Worm (Caenorhabditis elegans) whole organism, early embryonic: ENCODE results near the gene chmp-7.

ENCODE experiments used
- B0310.2 ChIP-seq: sonication (generic microtip); optimal IDR thresholded peaks from 2 replicates; lab custom pipeline; 2016; ENCODE audit warnings: mild to moderate bottlenecking, missing genetic modification characterization, missing compliant biosample characterization
- aly-1 ChIP-seq: sonication (generic microtip); optimal IDR thresholded peaks from 2 replicates; lab custom pipeline; 2016; ENCODE audit warnings: missing genetic modification characterization, missing compliant biosample characterization
- ama-1 ChIP-seq: fragments of 150-350 bp; optimal IDR thresholded peaks from 2 replicates; lab custom pipeline; 2014
- ceh-13 ChIP-seq: fragments of 200-800 bp; sonication (Bioruptor generic); optimal IDR thresholded peaks from 2 replicates; lab custom pipeline; 2018; ENCODE audit warnings: mild to moderate bottlenecking, missing genetic modification characterization, missing compliant biosample characterization
- ceh-36 ChIP-seq: sonication (generic microtip); optimal IDR thresholded peaks from 2 replicates; lab custom pipeline; 2016; ENCODE audit warnings: missing genetic modification characterization, inconsistent platforms, missing compliant biosample characterization
- ets-7 ChIP-seq: sonication (generic microtip); optimal IDR thresholded peaks from 2 replicates; lab custom pipeline; 2016; ENCODE audit warnings: missing genotype, missing genetic modification characterization, missing compliant biosample characterization
- flt-1 ChIP-seq: fragments of 200-800 bp; sonication (Bioruptor generic); IDR thresholded peaks from 2 replicates; pipeline ENCODE4 v1.3.6; 2022; ENCODE audit warnings: missing genetic modification characterization, missing compliant biosample characterization
- hmbx-1 ChIP-seq: sonication (generic microtip); optimal IDR thresholded peaks from 2 replicates; lab custom pipeline; 2016; ENCODE audit warnings: mild to moderate bottlenecking, missing genetic modification characterization, missing compliant biosample characterization
- hnd-1 ChIP-seq: sonication (generic microtip); optimal IDR thresholded peaks from 2 replicates; lab custom pipeline; 2016; ENCODE audit warnings: missing genetic modification characterization, missing compliant biosample characterization
- scrt-1 ChIP-seq: fragments of 200-800 bp; sonication (Bioruptor generic); IDR thresholded peaks from 2 replicates; pipeline ENCODE4 v1.3.6; 2022; ENCODE audit warnings: missing genetic modification characterization, missing compliant biosample characterization
- sea-1 ChIP-seq: fragments of 200-800 bp; sonication (Bioruptor generic); conservative IDR thresholded peaks from 2 replicates; pipeline ENCODE4 v1.3.6; 2022; ENCODE audit warnings: missing genetic modification characterization, missing compliant biosample characterization
- tbx-37 ChIP-seq: fragments of 200-800 bp; sonication (Bioruptor generic); conservative IDR thresholded peaks from 2 replicates; pipeline ENCODE4 v1.3.6; 2022; ENCODE audit warnings: missing genetic modification reagents, missing genetic modification characterization, missing compliant biosample characterization
- tra-4 ChIP-seq: sonication (generic microtip); optimal IDR thresholded peaks from 2 replicates; lab custom pipeline; 2017; ENCODE audit warnings: missing genetic modification characterization, missing compliant biosample characterization

DNA sequence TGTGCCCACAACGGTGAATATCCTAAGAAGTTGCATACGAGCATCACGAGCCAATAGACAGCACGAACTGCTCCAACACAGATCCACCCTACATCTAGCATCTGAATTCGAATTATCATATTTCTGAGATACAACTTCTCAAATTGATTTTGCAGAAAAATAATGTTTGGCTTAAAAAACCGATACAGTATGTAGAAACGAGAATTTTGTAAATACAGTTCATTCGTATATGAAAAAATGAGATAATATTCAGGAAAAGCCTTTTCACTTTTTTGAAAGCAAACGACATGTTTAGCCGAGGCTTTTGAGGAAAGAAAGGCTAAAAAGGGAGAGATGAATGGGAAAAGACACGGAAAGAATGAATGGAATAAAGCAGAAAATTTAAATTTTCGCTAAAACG, 13.5 kb upstream of the chmp-7 start, which contains the start of gene F37B12.3:
- TF ChIP-seq ceh-36 (tag; lab: Kevin White, UChicago) (no peak), ama-1 (lab: Kevin White, UChicago) (peak; percentile 16), scrt-1 (GFP tag; lab: Robert Waterston, UW) (no peak), tbx-37 (no peak), hnd-1 (tag; lab: Kevin White, UChicago) (no peak), ets-7 (tag; lab: Kevin White, UChicago) (no peak), flt-1 (GFP tag; lab: Robert Waterston, UW) (no peak), B0310.2 (tag; lab: Kevin White, UChicago) (no peak), sea-1 (GFP tag; lab: Robert Waterston, UW) (no peak), aly-1 (tag; lab: Kevin White, UChicago) (no peak), tra-4 (no peak), hmbx-1 (tag; lab: Kevin White, UChicago) (no peak), ceh-13 (GFP tag; lab: Kevin White, UChicago) (no peak)
